Worm (Caenorhabditis elegans) whole organism, dauer: ENCODE data around the gene rpl-33.

Experiments
- unc-62 ChIP-seq: sonication (generic microtip); optimal IDR thresholded peaks from 2 replicates; lab custom pipeline; 2017; ENCODE audit warnings: missing biosample characterization, missing genetic modification reagents, missing genetic modification characterization

rpl-33 gene

DNA sequence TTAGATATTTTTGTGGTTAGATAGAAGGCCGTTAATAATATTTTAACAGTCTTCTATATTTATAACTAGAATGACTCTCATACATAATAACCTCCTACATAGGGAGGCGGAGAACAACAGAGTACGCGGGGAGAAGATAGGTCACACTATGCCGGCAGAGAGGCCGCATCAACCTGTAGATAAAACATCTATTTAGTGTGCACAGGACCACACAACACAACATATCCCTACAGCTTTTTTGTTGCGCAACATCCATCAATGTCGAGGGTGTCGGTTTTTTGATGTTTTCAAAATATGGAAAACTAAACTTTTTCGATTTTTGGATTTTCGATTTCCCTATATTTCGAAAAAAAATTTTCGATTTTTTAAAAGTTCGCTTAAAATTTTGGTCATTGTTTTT, 14.5 kb upstream of the rpl-33 start:
- no peak for TF ChIP-seq unc-62 (GFP tag; lab: Kevin White, UChicago)

DNA sequence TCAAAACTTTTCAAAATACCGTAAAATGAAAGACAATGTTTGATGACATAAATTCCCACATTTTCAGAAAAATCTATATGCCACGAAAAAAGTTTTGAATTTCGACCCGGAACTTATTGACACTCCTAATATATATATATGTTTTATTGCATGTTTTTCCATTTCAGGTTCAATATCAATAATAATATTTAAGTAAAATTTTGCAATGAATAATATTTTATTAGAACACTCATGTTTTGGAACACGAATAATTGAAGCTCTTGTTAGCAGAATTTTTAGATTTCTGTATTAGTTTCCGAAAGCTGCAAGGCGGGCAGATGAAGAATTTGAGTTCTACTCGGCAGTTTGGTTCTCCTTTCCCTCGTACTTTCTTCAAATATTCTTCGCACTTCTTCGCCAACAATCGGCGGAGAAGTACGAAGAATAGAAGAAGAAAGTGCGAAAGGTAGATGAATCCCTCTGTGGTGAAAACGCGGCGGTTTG, 12.0 kb upstream of the rpl-33 start, which contains the start of gene T02G5.3:
TSS of gene T02G5.3 (plus strand) at position 51 of the 483 bp plus-strand sequence.
- TF ChIP-seq unc-62 (GFP tag; lab: Kevin White, UChicago): no peak

DNA sequence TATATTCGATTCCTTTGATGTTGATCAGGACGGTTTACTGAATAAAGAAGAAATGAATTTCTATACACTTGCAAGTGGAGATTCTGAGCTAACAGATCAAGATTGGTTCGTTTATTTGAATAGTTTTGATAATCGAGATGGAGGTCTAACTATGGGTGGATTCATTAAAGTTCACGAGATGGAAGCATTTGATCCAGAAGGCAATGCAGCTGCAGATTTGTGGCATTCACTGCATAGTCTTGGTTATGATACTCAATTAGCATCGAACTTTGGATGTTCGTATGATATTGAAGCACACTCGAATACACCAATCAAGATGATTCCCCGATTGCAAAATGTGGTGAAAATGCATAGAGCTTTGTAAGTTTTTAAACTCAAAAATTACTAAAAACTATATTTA, 9.4 kb upstream of the rpl-33 start:
- TF ChIP-seq unc-62 (GFP tag; lab: Kevin White, UChicago): no peak

DNA sequence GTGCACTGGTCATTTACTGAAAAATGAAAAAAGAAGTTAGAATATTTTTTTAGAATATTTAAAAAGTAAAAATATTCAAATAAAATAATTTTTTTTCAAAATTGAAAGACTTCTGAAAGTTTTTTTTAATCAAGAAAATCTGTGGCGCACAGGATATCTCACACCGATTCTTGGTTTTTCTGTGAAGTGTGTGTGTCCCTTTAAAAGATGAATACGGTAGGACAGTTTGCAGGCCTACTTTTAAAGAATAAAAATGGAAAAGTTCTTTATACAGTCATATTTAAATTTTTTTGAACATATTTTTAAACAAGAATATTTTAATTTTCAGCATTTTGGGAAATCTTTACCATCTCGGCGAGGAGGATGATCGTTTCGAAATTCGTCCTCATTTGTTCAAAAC, 6.8 kb upstream of the rpl-33 start, which contains the start of gene mct-5:
TSS of gene mct-5 (minus strand) at position 16 of the 400 bp plus-strand sequence.
- TF ChIP-seq unc-62 (GFP tag; lab: Kevin White, UChicago): no peak

DNA sequence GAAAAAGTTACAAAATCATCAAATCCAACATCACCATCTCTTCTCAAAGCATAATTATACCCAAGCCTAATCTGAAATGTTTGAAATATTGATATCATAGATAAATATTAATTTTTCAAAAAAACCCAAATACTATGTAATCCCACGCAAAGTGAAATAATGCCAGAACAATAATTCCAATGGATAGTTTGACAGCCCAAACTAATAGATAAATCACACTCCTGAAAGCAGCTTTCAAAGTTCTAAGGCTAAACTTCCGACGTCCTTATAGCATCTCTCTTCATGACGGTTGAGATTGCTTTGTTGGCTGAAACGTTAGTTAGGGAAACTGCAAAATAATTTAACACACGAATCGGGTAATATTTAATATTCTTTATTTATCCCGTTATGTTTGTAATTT, 6.1 kb upstream of the rpl-33 start:
- no peak for TF ChIP-seq unc-62 (GFP tag; lab: Kevin White, UChicago)

DNA sequence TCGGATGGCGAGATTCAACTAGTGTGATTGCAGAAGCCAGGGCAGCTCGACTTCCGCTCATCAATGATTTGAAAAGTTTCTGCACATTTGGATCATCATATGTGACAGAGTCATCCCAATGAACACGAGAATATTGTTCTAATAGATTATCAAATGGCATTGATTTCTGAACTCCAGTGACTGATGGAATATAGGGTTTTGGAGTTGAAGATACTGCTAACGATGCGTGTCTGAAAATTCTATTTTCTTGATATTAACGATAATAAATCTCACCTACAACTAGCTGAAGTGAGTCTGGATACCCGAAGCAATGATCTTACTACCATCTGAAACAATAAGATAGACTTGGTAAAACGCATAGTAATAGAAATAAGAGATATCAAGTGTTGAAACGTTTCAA, 4.5 kb upstream of the rpl-33 start, which contains the start of gene mmaa-1:
TSS of gene mmaa-1 (minus strand) at position 328 of the 400 bp plus-strand sequence.
- TF ChIP-seq unc-62 (GFP tag; lab: Kevin White, UChicago): no peak

DNA sequence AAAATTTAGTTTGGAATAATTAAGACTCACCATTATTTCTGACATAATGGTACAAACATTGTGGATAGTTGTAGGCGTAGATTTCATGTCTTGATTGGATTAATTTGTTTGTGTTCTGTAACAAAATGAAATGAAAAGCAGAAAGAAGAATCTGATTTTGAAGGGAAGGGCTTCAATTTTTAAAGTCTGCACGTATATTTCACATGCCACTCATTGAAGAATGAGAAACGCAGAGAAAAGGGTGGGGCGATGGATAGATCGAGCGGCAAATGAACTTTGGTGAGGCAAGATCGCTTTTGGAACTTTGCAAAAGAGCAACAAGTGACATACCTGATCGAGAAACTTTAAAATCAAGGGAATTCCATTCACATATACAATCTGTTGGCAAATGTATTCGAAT, 3.1 kb upstream of the rpl-33 start:
- no peak for TF ChIP-seq unc-62 (GFP tag; lab: Kevin White, UChicago)

DNA sequence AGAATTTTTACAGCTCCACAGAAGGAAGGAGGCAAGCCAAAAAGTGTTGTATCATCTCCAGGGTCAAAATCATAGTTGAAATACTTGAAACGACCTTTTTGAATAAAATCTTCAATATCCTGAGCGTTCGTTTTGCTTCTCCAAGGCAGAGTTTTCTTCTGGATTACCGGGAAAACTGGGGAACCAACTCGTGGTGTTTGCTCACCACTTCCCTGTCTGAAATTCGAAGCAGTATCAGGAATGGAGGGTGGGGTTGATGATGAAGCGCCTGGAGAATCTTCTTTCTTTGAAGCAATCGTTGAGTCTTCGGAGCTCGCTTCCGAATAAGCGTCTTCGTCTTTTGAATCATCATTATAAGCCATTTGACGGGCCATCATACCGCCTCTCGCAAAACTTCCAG, 2.3 kb upstream of the rpl-33 start:
- no peak for TF ChIP-seq unc-62 (GFP tag; lab: Kevin White, UChicago)

DNA sequence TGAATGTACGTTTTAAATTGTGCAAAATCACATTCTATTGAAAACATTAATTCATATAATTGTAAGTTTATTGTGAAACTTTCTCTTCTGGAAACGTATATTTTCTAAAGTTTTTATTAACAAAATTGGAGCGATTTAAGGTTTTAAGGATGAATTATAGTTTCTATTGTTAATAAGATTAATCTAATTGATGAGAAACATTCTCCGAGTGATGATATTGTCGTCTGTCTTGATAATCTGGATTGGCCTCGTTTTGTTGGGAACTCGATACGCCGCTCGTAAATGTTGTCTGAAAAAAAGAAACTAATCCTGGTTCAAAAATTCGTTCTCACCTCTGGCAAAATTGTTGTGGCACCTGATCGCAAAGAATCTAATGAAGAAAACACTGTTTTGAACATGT, 950 bp downstream of the rpl-33 start:
- TF ChIP-seq unc-62 (GFP tag; lab: Kevin White, UChicago): no peak

DNA sequence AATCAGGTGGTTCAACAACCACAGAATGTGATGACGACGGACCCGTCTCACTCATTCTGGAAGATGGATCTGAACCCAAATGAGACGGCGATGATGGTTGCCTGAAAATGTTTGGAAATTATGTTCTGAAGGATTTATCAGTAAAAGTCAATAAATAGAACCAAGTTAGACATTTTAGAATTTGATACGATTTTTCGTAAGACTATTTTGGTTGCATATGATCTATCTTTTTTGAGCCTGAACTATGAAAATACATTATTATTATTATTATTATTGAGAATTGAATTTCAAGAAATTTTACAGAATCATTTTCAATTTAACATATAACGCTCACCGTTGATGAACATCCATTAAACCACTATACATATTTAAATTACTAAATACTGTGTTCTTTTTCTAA, 4.6 kb downstream of the rpl-33 start, which contains the start of gene F10E7.9:
TSS of gene F10E7.9 (minus strand) at position 101 of the 400 bp plus-strand sequence.
- TF ChIP-seq unc-62 (GFP tag; lab: Kevin White, UChicago): no peak

DNA sequence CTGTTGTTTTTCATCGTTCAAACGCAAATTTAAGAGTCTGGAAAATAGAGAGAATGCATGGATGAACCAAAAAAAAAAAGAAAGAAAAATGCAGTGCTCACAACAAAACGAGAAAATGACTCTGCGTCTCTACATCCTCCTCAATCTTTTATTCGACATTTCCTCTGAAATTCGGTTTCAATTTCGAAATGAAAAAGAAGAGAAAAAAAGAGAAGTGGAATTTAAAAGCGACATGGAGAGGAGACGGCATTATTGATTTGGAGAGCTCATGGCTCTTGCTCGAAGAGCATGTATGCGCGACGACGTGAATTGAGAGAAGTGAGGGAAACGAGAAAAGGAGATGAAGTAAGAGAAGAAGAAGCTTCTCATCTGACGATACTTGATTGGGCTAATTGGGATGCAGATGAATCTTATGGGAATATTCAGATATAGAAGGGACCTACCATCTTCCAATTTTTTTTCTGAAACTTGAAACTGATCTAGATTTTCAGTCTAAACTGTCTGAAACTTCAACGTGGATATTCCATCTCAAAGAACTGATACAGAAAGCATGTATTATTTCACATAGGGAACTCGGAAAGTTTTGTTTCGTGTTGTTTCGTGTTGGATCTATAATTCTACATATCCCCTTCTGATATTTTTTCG, 5.8 kb downstream of the rpl-33 start:
- no peak for TF ChIP-seq unc-62 (GFP tag; lab: Kevin White, UChicago)

DNA sequence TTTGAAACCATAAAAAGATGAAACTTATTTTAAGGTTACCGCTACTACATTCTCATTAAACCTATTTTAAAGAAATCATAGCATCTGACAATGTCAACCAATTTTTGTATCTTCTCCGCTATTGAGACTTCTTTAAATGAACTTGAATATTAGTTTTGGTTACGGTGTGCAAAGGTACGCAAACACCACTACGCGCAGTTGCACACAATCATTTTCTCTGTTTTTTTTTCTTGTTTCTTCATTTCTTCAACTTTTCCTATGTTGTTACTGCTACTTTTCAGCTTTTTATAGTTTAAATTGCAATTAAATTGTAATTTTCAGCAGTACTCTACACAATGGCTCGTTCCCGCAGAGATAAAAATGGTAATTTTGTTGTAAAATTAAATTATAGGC, 6.3 kb downstream of the rpl-33 start, which contains the start of gene F10E7.5:
TSS of gene F10E7.5 (plus strand) at position 322 of the 393 bp plus-strand sequence.
- no peak for TF ChIP-seq unc-62 (GFP tag; lab: Kevin White, UChicago)

DNA sequence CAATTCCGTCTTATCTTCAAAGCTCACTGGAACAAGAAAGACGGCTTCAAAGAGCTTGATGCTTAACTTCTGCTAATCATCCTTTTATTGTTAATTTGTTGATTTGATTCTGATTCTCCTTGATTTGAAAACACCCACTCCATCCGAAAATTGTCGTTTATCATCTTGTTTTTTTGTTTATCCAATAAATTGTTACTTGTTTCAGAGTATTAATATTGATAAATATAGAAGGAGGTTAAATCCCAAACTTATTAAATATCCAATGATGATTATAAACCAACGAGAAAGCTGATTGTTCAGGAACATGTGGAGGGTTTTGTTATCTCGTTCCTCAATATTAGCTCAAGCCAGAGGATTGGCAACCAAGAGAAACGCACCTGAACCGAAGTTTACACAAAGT, 7.4 kb downstream of the rpl-33 start, which contains the start of gene F10E7.6:
TSS of gene F10E7.6 (plus strand) at position 301 of the 400 bp plus-strand sequence.
- no peak for TF ChIP-seq unc-62 (GFP tag; lab: Kevin White, UChicago)

DNA sequence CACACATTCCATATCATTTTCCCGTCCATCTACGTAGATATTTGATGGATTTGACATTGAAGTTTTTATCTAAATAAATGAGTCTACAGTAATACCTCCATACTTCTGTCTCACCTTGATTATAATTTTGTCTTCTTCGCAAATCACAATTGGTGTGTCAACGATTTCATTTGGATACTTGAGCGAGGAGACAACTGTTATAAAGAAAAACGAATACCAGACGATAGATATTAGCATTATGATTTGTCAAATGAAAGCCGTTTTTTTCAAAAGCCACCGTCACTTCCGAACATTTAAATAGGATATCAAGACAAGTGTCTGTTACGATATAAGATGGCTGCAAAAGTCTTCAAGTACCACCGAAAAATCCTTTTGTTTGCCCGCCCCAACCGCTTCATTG, 10.3 kb downstream of the rpl-33 start, which contains the start of gene cutl-5:
TSS of gene cutl-5 (minus strand) at position 269 of the 400 bp plus-strand sequence.
- no peak for TF ChIP-seq unc-62 (GFP tag; lab: Kevin White, UChicago)

DNA sequence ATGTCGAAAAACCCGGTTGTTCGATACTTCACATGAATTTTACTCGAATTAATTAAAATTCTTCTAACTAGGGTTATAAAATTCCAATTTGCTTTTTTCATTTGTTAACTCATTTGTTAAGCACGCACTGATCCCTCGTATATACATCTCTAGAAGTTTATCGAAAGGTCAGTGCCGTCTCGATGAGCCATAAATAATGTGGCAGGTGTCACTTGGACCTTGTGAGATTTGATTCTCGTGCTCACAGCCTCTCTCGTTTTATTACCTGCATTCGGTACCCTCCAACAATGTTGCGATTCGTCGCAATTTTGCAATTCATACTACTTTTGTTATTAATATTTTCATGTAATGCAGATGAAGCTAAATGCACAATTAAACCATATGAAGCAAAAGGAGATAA, 11.0 kb downstream of the rpl-33 start, which contains the start of gene spon-1:
TSS of gene spon-1 (plus strand) at position 208 of the 400 bp plus-strand sequence.
- TF ChIP-seq unc-62 (GFP tag; lab: Kevin White, UChicago): no peak

DNA sequence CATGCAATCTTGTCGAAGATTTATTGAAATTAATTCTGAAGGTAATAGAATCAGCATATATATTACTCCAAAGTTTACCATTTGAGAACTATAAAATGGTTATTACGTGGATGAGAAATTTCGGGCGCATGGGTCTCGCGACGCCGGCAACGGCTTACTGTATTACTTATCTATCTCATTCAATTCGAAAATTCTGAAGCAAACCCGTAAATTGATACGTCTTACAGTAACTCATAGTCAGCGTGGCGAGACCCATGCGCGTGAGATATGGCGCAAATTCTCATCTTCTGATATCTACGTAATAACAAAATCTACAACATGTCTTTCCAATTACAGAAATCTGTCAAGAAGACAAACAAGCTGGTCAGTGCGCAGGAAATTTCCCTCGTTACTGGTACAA, 14.2 kb downstream of the rpl-33 start:
- no peak for TF ChIP-seq unc-62 (GFP tag; lab: Kevin White, UChicago)
